Fruit fly (Drosophila melanogaster) whole organism, prepupa: ENCODE measurements around the gene CG5989.

ENCODE experiments used
- CG10669 ChIP-seq: fragments of 200-800 bp; sonication (Bioruptor generic); optimal IDR thresholded peaks from 3 replicates; lab custom pipeline; 2018; ENCODE audit warnings: missing biosample characterization, mild to moderate bottlenecking, missing genetic modification characterization, moderate library complexity
- CG15336 ChIP-seq: fragments of 200-800 bp; sonication (Bioruptor generic); IDR thresholded peaks from 2 replicates; pipeline ENCODE4 v1.3.6; 2022; ENCODE audit warnings: missing biosample characterization, missing genetic modification characterization
- CG16779 ChIP-seq: fragments of 200-800 bp; sonication (Bioruptor generic); optimal IDR thresholded peaks from 3 replicates; lab custom pipeline; 2017; ENCODE audit warnings: missing biosample characterization, mild to moderate bottlenecking, missing genetic modification characterization
- Eip78C ChIP-seq: fragments of 200-800 bp; sonication (Bioruptor generic); peaks from one replicate; lab custom pipeline; 2016; ENCODE audit warnings: missing biosample characterization, missing genetic modification characterization
- OdsH ChIP-seq: fragments of 200-800 bp; sonication (Bioruptor generic); optimal IDR thresholded peaks from 3 replicates; lab custom pipeline; 2016; ENCODE audit warnings: missing biosample characterization, missing genetic modification characterization
- Sox102F ChIP-seq: fragments of 200-800 bp; sonication (Bioruptor generic); optimal IDR thresholded peaks from 2 replicates; lab custom pipeline; 2016; ENCODE audit warnings: missing biosample characterization, mild to moderate bottlenecking, missing genetic modification characterization
- Sox14 ChIP-seq: fragments of 200-800 bp; sonication (Bioruptor generic); optimal IDR thresholded peaks from 3 replicates; lab custom pipeline; 2016; ENCODE audit warnings: missing biosample characterization, missing genetic modification characterization
- achi ChIP-seq: fragments of 200-800 bp; sonication (Bioruptor generic); optimal IDR thresholded peaks from 3 replicates; lab custom pipeline; 2016; ENCODE audit warnings: missing biosample characterization, missing genetic modification characterization
- dsx ChIP-seq: fragments of 200-800 bp; optimal IDR thresholded peaks from 3 replicates; lab custom pipeline; 2019; ENCODE audit warnings: missing biosample characterization, mild to moderate bottlenecking, missing genetic modification characterization, moderate library complexity; ENCODE audit not compliant: poor library complexity, severe bottlenecking
- spab ChIP-seq: fragments of 200-800 bp; sonication (Bioruptor generic); optimal IDR thresholded peaks from 2 replicates; lab custom pipeline; 2017; ENCODE audit warnings: missing biosample characterization, mild to moderate bottlenecking, missing genetic modification characterization, missing genetic modification reagents

DNA sequence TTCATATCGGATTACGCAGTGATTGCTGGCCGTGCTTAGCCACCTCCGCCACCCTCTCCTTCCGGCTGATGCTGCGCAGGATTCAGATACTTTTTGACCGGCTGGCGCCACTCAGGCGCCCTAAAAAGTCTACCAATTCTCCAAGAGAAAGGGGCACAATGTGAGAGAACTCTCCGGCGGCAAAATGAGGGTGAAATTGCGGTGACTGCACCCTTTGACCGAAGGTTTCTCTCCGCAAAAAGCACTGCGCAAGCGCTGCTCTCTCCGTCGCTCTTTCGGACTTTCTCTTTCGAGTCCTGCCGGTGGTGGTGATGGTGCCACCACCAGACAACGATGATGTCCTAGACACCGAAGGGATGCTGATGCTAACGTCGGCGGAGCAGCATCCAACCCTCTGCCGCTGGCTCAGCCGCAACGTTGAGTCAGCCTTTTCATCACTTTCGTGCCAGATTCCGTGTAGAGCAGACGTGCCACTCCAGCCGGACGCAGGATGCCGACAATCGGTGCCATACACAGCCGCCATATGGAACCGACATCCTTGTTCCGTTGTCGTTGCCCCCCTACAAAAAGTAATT is 44.1 kb downstream of the CG5989 start:
- TF ChIP-seq CG10669 (GFP tag; lab: Kevin White, UChicago) (no peak), spab (GFP tag; lab: Kevin White, UChicago) (no peak), Eip78C (GFP tag; lab: Kevin White, UChicago) (no peak), achi (no peak), dsx (GFP tag; lab: Kevin White, UChicago) (no peak), OdsH (GFP tag; lab: Kevin White, UChicago) (no peak), CG16779 (tag; lab: Kevin White, UChicago) (no peak), CG15336 (GFP tag; lab: Robert Waterston, UW) (no peak), Sox102F (GFP tag; lab: Kevin White, UChicago) (no peak), Sox14 (no peak)
